Fruit fly (Drosophila melanogaster) whole organism, embryonic: Measurements from ENCODE around the gene Cip4.

ENCODE experiments used
- CG12219 ChIP-seq: fragments of 200-800 bp; sonication (Bioruptor generic); optimal IDR thresholded peaks from 3 replicates; lab custom pipeline; 2018; ENCODE audit warnings: missing biosample characterization, mild to moderate bottlenecking, missing genetic modification characterization
- CG13894 ChIP-seq: fragments of 200-800 bp; sonication (Bioruptor generic); optimal IDR thresholded peaks from 3 replicates; lab custom pipeline; 2018; ENCODE audit warnings: missing biosample characterization, mild to moderate bottlenecking, missing genetic modification characterization, moderate library complexity
- CG14441 ChIP-seq: fragments of 200-800 bp; sonication (Bioruptor generic); IDR thresholded peaks from 2 replicates; pipeline ENCODE4 v1.3.6; 2022; ENCODE audit warnings: missing biosample characterization, missing genetic modification characterization
- CG15073 ChIP-seq: fragments of 200-800 bp; sonication (Bioruptor generic); optimal IDR thresholded peaks from 2 replicates; lab custom pipeline; 2016; ENCODE audit warnings: missing biosample characterization, missing genetic modification characterization
- CG1792 ChIP-seq: fragments of 200-800 bp; sonication (Bioruptor generic); optimal IDR thresholded peaks from 2 replicates; lab custom pipeline; 2016; ENCODE audit warnings: missing biosample characterization, missing genetic modification characterization
- CG18011 ChIP-seq: fragments of 200-800 bp; sonication (Bioruptor generic); optimal IDR thresholded peaks from 2 replicates; lab custom pipeline; 2017; ENCODE audit warnings: missing biosample characterization, missing genetic modification characterization, mild to moderate bottlenecking, moderate library complexity, missing genotype
- CG32767 ChIP-seq: fragments of 200-800 bp; sonication (Bioruptor generic); IDR thresholded peaks from 2 replicates; pipeline ENCODE4 v1.3.6; 2022; ENCODE audit warnings: missing biosample characterization, missing genetic modification characterization
- CG4424 ChIP-seq: fragments of 200-800 bp; sonication (Bioruptor generic); optimal IDR thresholded peaks from 3 replicates; lab custom pipeline; 2016; ENCODE audit warnings: missing biosample characterization, missing genetic modification characterization
- CG6272 ChIP-seq: fragments of 200-800 bp; sonication (Bioruptor generic); IDR thresholded peaks from 2 replicates; pipeline ENCODE4 v1.3.6; 2022; ENCODE audit warnings: missing biosample characterization, missing genetic modification characterization
- CG9817 ChIP-seq: fragments of 200-800 bp; sonication (Bioruptor generic); optimal IDR thresholded peaks from 2 replicates; lab custom pipeline; 2018; ENCODE audit warnings: missing biosample characterization, mild to moderate bottlenecking, missing genetic modification characterization, moderate library complexity
- Chrac-16 ChIP-seq: fragments of 200-800 bp; sonication (Bioruptor generic); optimal IDR thresholded peaks from 3 replicates; lab custom pipeline; 2016; ENCODE audit warnings: missing biosample characterization, missing genetic modification characterization
- ERR ChIP-seq: fragments of 200-800 bp; sonication (Bioruptor generic); optimal IDR thresholded peaks from 2 replicates; lab custom pipeline; 2016; ENCODE audit warnings: missing biosample characterization, missing genetic modification characterization
- Ets97D ChIP-seq: fragments of 200-800 bp; sonication (Bioruptor generic); optimal IDR thresholded peaks from 3 replicates; lab custom pipeline; 2016; ENCODE audit warnings: missing biosample characterization, missing genetic modification characterization
- Fer2 ChIP-seq: fragments of 200-800 bp; sonication (Bioruptor generic); optimal IDR thresholded peaks from 2 replicates; lab custom pipeline; 2018; ENCODE audit warnings: missing biosample characterization, mild to moderate bottlenecking, missing genetic modification characterization, moderate library complexity
- Gug ChIP-seq: fragments of 200-800 bp; sonication (Bioruptor generic); IDR thresholded peaks from 4 replicates; pipeline ENCODE4 v1.3.6; 2022; ENCODE audit warnings: missing biosample characterization, missing genetic modification characterization
- HLH3B ChIP-seq: fragments of 200-800 bp; sonication (Bioruptor generic); IDR thresholded peaks from 2 replicates; pipeline ENCODE4 v1.3.6; 2022; ENCODE audit warnings: missing biosample characterization, missing genetic modification characterization
- Hmx ChIP-seq: fragments of 200-800 bp; sonication (Bioruptor generic); optimal IDR thresholded peaks from 2 replicates; lab custom pipeline; 2016; ENCODE audit warnings: missing biosample characterization, missing genetic modification characterization
- Hr39 ChIP-seq: fragments of >200 bp; optimal IDR thresholded peaks from 2 replicates; lab custom pipeline; 2017
- Jarid2 ChIP-seq: fragments of 200-800 bp; sonication (Bioruptor generic); optimal IDR thresholded peaks from 3 replicates; lab custom pipeline; 2017; ENCODE audit warnings: mild to moderate bottlenecking, missing biosample characterization, missing genetic modification reagents, missing genetic modification characterization
- PHDP ChIP-seq: fragments of 200-800 bp; sonication (Bioruptor generic); optimal IDR thresholded peaks from 3 replicates; lab custom pipeline; 2018; ENCODE audit warnings: missing biosample characterization, mild to moderate bottlenecking, missing genetic modification characterization, moderate library complexity
- Pdp1 ChIP-seq, 2 experiments: fragments of 200-800 bp; sonication (Bioruptor generic); optimal IDR thresholded peaks; 3 replicates each; lab custom pipeline; 2016; ENCODE audit warnings: missing biosample characterization in 2 of 2, missing genetic modification characterization in 2 of 2, mild to moderate bottlenecking in 1 of 2, moderate library complexity in 1 of 2
- Trl ChIP-seq, 3 experiments: fragments of >200 bp in 2 of 3; fragments of 200-800 bp in 1 of 3; sonication (Bioruptor generic) in 1 of 3; optimal IDR thresholded peaks; 2 replicates in 1 of 3; 3 replicates in 2 of 3; lab custom pipeline; 2016 to 2017; ENCODE audit warnings: missing biosample characterization in 1 of 3, missing genetic modification characterization in 1 of 3
- Xbp1 ChIP-seq: fragments of 200-800 bp; sonication (Bioruptor generic); optimal IDR thresholded peaks from 3 replicates; lab custom pipeline; 2016; ENCODE audit warnings: missing biosample characterization, mild to moderate bottlenecking, missing genetic modification characterization
- aop ChIP-seq: fragments of 200-800 bp; sonication (Bioruptor generic); IDR thresholded peaks from 2 replicates; pipeline ENCODE4 v1.3.6; 2022; ENCODE audit warnings: missing biosample characterization, missing genetic modification characterization
- ase ChIP-seq: fragments of 200-800 bp; sonication (Bioruptor generic); IDR thresholded peaks from 3 replicates; pipeline ENCODE4 v1.3.6; 2022; ENCODE audit warnings: missing biosample characterization, missing genetic modification characterization
- bsh ChIP-seq, 2 experiments: fragments of 200-800 bp; sonication (Bioruptor generic); optimal IDR thresholded peaks; 2 replicates each; lab custom pipeline; 2017 to 2018; ENCODE audit warnings: mild to moderate bottlenecking in 2 of 2, missing biosample characterization in 2 of 2, missing genetic modification characterization in 2 of 2, moderate library complexity in 1 of 2
- ci ChIP-seq: fragments of 200-800 bp; sonication (Bioruptor generic); IDR thresholded peaks from 3 replicates; pipeline ENCODE4 v1.3.6; 2022; ENCODE audit warnings: missing biosample characterization, missing genetic modification characterization
- danr ChIP-seq: fragments of 200-800 bp; sonication (Bioruptor generic); IDR thresholded peaks from 2 replicates; pipeline ENCODE4 v1.3.6; 2022; ENCODE audit warnings: missing biosample characterization, missing genetic modification characterization
- dimm ChIP-seq: fragments of 200-800 bp; sonication (Bioruptor generic); IDR thresholded peaks from 2 replicates; pipeline ENCODE4 v1.3.6; 2022; ENCODE audit warnings: missing biosample characterization, missing genetic modification characterization
- gro ChIP-seq: fragments of 200-800 bp; sonication (Bioruptor generic); optimal IDR thresholded peaks from 2 replicates; lab custom pipeline; 2016; ENCODE audit warnings: missing biosample characterization, missing genetic modification characterization
- jing ChIP-seq: fragments of 200-800 bp; sonication (Bioruptor generic); optimal IDR thresholded peaks from 2 replicates; lab custom pipeline; 2018; ENCODE audit warnings: missing biosample characterization, mild to moderate bottlenecking, missing genetic modification characterization
- ken ChIP-seq: fragments of 200-800 bp; sonication (Bioruptor generic); IDR thresholded peaks from 3 replicates; pipeline ENCODE4 v1.3.6; 2022; ENCODE audit warnings: missing biosample characterization, missing genetic modification characterization
- klu ChIP-seq: fragments of 200-800 bp; sonication (Bioruptor generic); IDR thresholded peaks from 2 replicates; pipeline ENCODE4 v1.3.6; 2022; ENCODE audit warnings: missing biosample characterization, missing genetic modification characterization
- lov ChIP-seq, 2 experiments: fragments of 200-800 bp in 1 of 2; fragments of >200 bp in 1 of 2; sonication (Bioruptor generic) in 1 of 2; IDR thresholded peaks in 1 of 2; optimal IDR thresholded peaks in 1 of 2; 2 replicates in 1 of 2; 3 replicates in 1 of 2; pipeline versions ENCODE4 v1.3.6 to Lab custom; 2017 to 2022; ENCODE audit warnings: missing biosample characterization in 1 of 2, missing genetic modification characterization in 1 of 2
- otp ChIP-seq: fragments of 200-800 bp; sonication (Bioruptor generic); IDR thresholded peaks from 3 replicates; pipeline ENCODE4, ENCODE4 v1.3.6; 2022; ENCODE audit warnings: missing biosample characterization, missing genetic modification characterization
- pho ChIP-seq: fragments of 200-800 bp; sonication (Bioruptor generic); optimal IDR thresholded peaks from 2 replicates; lab custom pipeline; 2016; ENCODE audit warnings: missing biosample characterization, missing genetic modification characterization
- phol ChIP-seq: fragments of 200-800 bp; sonication (Bioruptor generic); optimal IDR thresholded peaks from 3 replicates; lab custom pipeline; 2018; ENCODE audit warnings: missing biosample characterization, mild to moderate bottlenecking, missing genetic modification characterization, moderate library complexity
- prd ChIP-seq, 3 experiments: fragments of >200 bp in 2 of 3; fragments of 200-800 bp in 1 of 3; sonication (Bioruptor generic) in 1 of 3; optimal IDR thresholded peaks in 2 of 3; IDR thresholded peaks in 1 of 3; 2 replicates in 2 of 3; 3 replicates in 1 of 3; pipeline versions ENCODE4 v1.3.6 to Lab custom; 2017 to 2022; ENCODE audit warnings: missing biosample characterization in 1 of 3, missing genetic modification characterization in 1 of 3
- ro ChIP-seq: fragments of 200-800 bp; sonication (Bioruptor generic); IDR thresholded peaks from 2 replicates; pipeline ENCODE4 v1.3.6; 2022; ENCODE audit warnings: missing biosample characterization, missing genetic modification characterization
- run ChIP-seq: fragments of 200-800 bp; sonication (Bioruptor generic); optimal IDR thresholded peaks from 3 replicates; lab custom pipeline; 2018; ENCODE audit warnings: missing biosample characterization, mild to moderate bottlenecking, missing genetic modification characterization
- sd ChIP-seq: fragments of 200-800 bp; sonication (Bioruptor generic); optimal IDR thresholded peaks from 3 replicates; lab custom pipeline; 2018; ENCODE audit warnings: missing biosample characterization, mild to moderate bottlenecking, missing genetic modification characterization, moderate library complexity
- sens ChIP-seq: fragments of 200-800 bp; sonication (Bioruptor generic); peaks from one replicate; lab custom pipeline; 2016; ENCODE audit warnings: missing biosample characterization, missing genetic modification characterization
- sens-2 ChIP-seq: fragments of 200-800 bp; sonication (Bioruptor generic); IDR thresholded peaks from 2 replicates; pipeline ENCODE4 v1.3.6; 2022; ENCODE audit warnings: missing biosample characterization, missing genetic modification characterization
- sisA ChIP-seq: fragments of 200-800 bp; sonication (Bioruptor generic); IDR thresholded peaks from 2 replicates; pipeline ENCODE4 v1.3.6; 2022; ENCODE audit warnings: missing biosample characterization, missing genetic modification characterization
- slbo ChIP-seq: fragments of 200-800 bp; sonication (Bioruptor generic); IDR thresholded peaks from 2 replicates; pipeline ENCODE4 v1.3.6; 2022; ENCODE audit warnings: missing biosample characterization, missing genetic modification characterization
- slp2 ChIP-seq: fragments of 200-800 bp; sonication (Bioruptor generic); optimal IDR thresholded peaks from 2 replicates; lab custom pipeline; 2016; ENCODE audit warnings: missing biosample characterization, missing genetic modification characterization
- trh ChIP-seq: fragments of 200-800 bp; sonication (Bioruptor generic); optimal IDR thresholded peaks from 2 replicates; lab custom pipeline; 2016; ENCODE audit warnings: missing biosample characterization, missing genetic modification characterization
- vvl ChIP-seq: fragments of 200-800 bp; sonication (Bioruptor generic); IDR thresholded peaks from 2 replicates; pipeline ENCODE4 v1.3.6; 2022; ENCODE audit warnings: missing biosample characterization, missing genetic modification characterization
- zen ChIP-seq: fragments of 200-800 bp; sonication (Bioruptor generic); optimal IDR thresholded peaks from 3 replicates; lab custom pipeline; 2018; ENCODE audit warnings: missing biosample characterization, mild to moderate bottlenecking, missing genetic modification characterization, moderate library complexity

The Cip4 gene

dm6 chr3L:4412974-4413373 is 49.1 kb upstream of the Cip4 start (continued):
- TF ChIP-seq otp (GFP tag; lab: Robert Waterston, UW), result peak; percentile 72; the same call in 2 of the 3 replicates
- TF ChIP-seq CG15073 (GFP tag; lab: Kevin White, UChicago), result no peak
- peak; percentile 5 for TF ChIP-seq Jarid2 (GFP tag; lab: Kevin White, UChicago)
- TF ChIP-seq prd (optimal IDR thresholded peaks at IDR 0.05; lab: Kevin White, UChicago), result no peak
- peak; percentile 65 for TF ChIP-seq prd (GFP tag; IDR thresholded peaks at IDR 0.05; lab: Robert Waterston, UW)
- peak; percentile 34 for TF ChIP-seq CG4424 (GFP tag; lab: Kevin White, UChicago)
- TF ChIP-seq Hmx (GFP tag; lab: Kevin White, UChicago), result peak; percentile 57
- TF ChIP-seq CG6272 (GFP tag; lab: Robert Waterston, UW), result 0 out of 2 replicates have a peak, but pooled peaks have one; percentile 39
- no peak for TF ChIP-seq CG1792
- TF ChIP-seq Ets97D (GFP tag; lab: Kevin White, UChicago), result peak; percentile 11
- TF ChIP-seq dimm (GFP tag; lab: Robert Waterston, UW), result no peak
- TF ChIP-seq Gug (GFP tag; lab: Robert Waterston, UW), result peak; percentile 23; the same call in 1 of the 4 replicates
- peak; percentile 55 for TF ChIP-seq pho
- TF ChIP-seq Chrac-16, result peak; percentile 26
- peak; percentile 84 for TF ChIP-seq slbo (GFP tag; lab: Robert Waterston, UW)
- no peak for TF ChIP-seq ro (GFP tag; lab: Robert Waterston, UW)
- TF ChIP-seq zen (tag; lab: Kevin White, UChicago), result no peak
- no peak for TF ChIP-seq CG12219 (GFP tag; lab: Kevin White, UChicago)
- TF ChIP-seq phol (tag; lab: Kevin White, UChicago), result peak; percentile 14
- peak; percentile 61; the same call in 1 of the 2 replicates for TF ChIP-seq HLH3B (GFP tag; lab: Robert Waterston, UW)
- TF ChIP-seq PHDP (tag; lab: Kevin White, UChicago), result peak; percentile 5
- peak; percentile 80 for TF ChIP-seq ci (GFP tag; lab: Robert Waterston, UW)
- TF ChIP-seq aop (GFP tag; lab: Robert Waterston, UW), result no peak
- peak in 1 of 2 experiments; percentile 42 for TF ChIP-seq bsh (GFP tag; optimal IDR thresholded peaks at IDR 0.05; lab: Kevin White, UChicago)
- no peak for TF ChIP-seq lov (optimal IDR thresholded peaks at IDR 0.05; lab: Kevin White, UChicago)
- TF ChIP-seq lov (GFP tag; IDR thresholded peaks at IDR 0.05; lab: Robert Waterston, UW), result no peak
- TF ChIP-seq CG32767 (GFP tag; lab: Robert Waterston, UW), result peak; percentile 34; the same call in 1 of the 2 replicates
- peak; percentile 46; the same call in 1 of the 2 replicates for TF ChIP-seq sisA (GFP tag; lab: Robert Waterston, UW)
- TF ChIP-seq ERR, result no peak
- no peak for TF ChIP-seq Hr39
- peak; percentile 74 for TF ChIP-seq CG14441 (GFP tag; lab: Robert Waterston, UW)
- TF ChIP-seq danr (GFP tag; lab: Robert Waterston, UW), result 0 out of 2 replicates have a peak, but pooled peaks have one; percentile 16
- TF ChIP-seq vvl, result peak; percentile 63; the same call in 1 of the 2 replicates
- peak; percentile 50; the same call in 1 of the 2 replicates for TF ChIP-seq klu (GFP tag; lab: Robert Waterston, UW)
- TF ChIP-seq trh, result no peak
- no peak for TF ChIP-seq CG18011 (GFP tag; lab: Kevin White, UChicago)
- peak; percentile 24 for TF ChIP-seq jing (GFP tag; lab: Kevin White, UChicago)
- no peak for TF ChIP-seq run (tag; lab: Kevin White, UChicago)
- TF ChIP-seq gro (GFP tag; lab: Kevin White, UChicago), result peak; percentile 59
- TF ChIP-seq Xbp1 (GFP tag; lab: Kevin White, UChicago), result peak; percentile 64
- peak; percentile 48 for TF ChIP-seq CG13894 (tag; lab: Kevin White, UChicago)
- peak; percentile 58 for TF ChIP-seq sd (tag; lab: Kevin White, UChicago)
- no peak for TF ChIP-seq slp2
- TF ChIP-seq sens-2, result peak; percentile 49; the same call in 1 of the 2 replicates
- TF ChIP-seq Fer2 (tag; lab: Kevin White, UChicago), result no peak
- TF ChIP-seq ken (GFP tag; lab: Robert Waterston, UW), result no peak
- no peak for TF ChIP-seq Trl (optimal IDR thresholded peaks at IDR 0.05; lab: Kevin White, UChicago)
- no peak for TF ChIP-seq Trl (GFP tag; optimal IDR thresholded peaks at IDR 0.05; lab: Kevin White, UChicago)
- TF ChIP-seq CG9817 (tag; lab: Kevin White, UChicago), result peak; percentile 26
- TF ChIP-seq Pdp1 (GFP tag; optimal IDR thresholded peaks at IDR 0.05; lab: Kevin White, UChicago), result peak; percentile 13 to 55
- TF ChIP-seq sens, result peak; percentile 80
- peak; percentile 55; the same call in 1 of the 3 replicates for TF ChIP-seq ase (GFP tag; lab: Robert Waterston, UW)
